Worm (Caenorhabditis elegans): ENCODE results near the gene spe-45.

DNA sequence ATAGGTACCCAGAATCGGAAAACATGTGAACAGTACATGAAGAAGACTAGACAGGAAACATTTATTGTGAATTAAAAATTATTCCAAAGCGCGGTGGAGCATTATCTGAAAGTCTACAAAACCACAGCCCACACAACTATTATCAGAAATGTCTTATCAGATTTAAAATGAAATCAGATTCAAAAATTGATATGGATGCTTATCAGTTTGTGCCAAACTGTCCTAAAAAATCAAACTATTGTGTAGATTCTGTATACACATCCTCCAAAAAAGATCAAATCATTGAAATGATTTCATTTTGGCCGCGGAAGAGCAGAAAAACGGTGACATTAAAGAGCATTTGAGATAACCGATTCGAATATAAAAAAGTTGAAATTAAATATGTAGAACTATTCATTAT is 45.5 kb upstream of the spe-45 start, which contains the start of gene irg-4:
- no peak for TF ChIP-seq W03F9.2 (tag; optimal IDR thresholded peaks at IDR 0.05)
- TF ChIP-seq him-1 (tag; optimal IDR thresholded peaks at IDR 0.05) = no peak
- no peak for TF ChIP-seq dao-5 (tag; optimal IDR thresholded peaks at IDR 0.05)

Data from whole organism, L4/young adult.